Worm (Caenorhabditis elegans): ENCODE results near the gene misc-1.

The misc-1 gene

ce11 chrII:290282-290681 is 3.9 kb downstream of the misc-1 start, which contains the start of gene djr-1.1:
djr-1.1 (plus strand) TSS chrII:290582.
- TF ChIP-seq sox-4 (tag; optimal IDR thresholded peaks at IDR 0.05) (no peak), unc-30 (tag; optimal IDR thresholded peaks at IDR 0.05) (no peak), nhr-28 (tag; optimal IDR thresholded peaks at IDR 0.05) (no peak)

DNA sequence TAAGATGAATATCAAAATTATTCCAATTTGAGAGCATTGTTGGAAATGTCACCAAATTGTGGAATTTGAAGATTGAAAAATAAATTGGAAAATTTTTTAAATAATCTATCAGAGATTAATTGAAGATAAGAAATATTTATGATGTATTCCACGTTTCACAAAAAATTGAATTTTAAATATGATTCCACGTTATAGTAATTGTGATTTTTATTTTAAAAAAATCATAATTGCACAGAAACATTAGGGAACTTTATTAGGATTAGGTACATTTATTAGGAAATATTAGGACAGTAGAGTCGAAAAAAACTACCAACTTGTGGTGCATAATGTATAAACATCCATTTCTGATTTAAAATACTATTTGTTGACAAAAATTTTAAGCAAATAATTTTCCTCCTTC is 8.2 kb downstream of the misc-1 start, which contains the start of gene B0432.11:
B0432.11 (minus strand) TSS at position 101 of the 400 bp plus-strand sequence.
- no peak for TF ChIP-seq lin-15B (tag; optimal IDR thresholded peaks at IDR 0.05)
- no peak for TF ChIP-seq pag-3 (tag; optimal IDR thresholded peaks at IDR 0.05; ENCODE audit: borderline replicate concordance, insufficient read depth)

ce11 chrII:296911-297440 is 10.6 kb downstream of the misc-1 start, which contains the start of the genes clec-117 and B0432.1:
clec-117 (minus strand) TSS chrII:297011.
B0432.1 (plus strand) TSS chrII:297390.
- no peak for TF ChIP-seq tlp-1 (tag; optimal IDR thresholded peaks at IDR 0.05)
- no peak for TF ChIP-seq ztf-11 (tag; optimal IDR thresholded peaks at IDR 0.05)
- no peak for TF ChIP-seq aha-1 (tag; optimal IDR thresholded peaks at IDR 0.05)
- TF ChIP-seq ceh-88 (GFP tag; IDR thresholded peaks at IDR 0.05) = no peak

ce11 chrII:299684-300083 is 13.3 kb downstream of the misc-1 start, which contains the start of gene K01A2.6:
K01A2.6 (plus strand) TSS chrII:299984.
- no peak for TF ChIP-seq xbp-1 (tag; optimal IDR thresholded peaks at IDR 0.05)
- no peak for TF ChIP-seq dsc-1 (tag; optimal IDR thresholded peaks at IDR 0.05)
- no peak for TF ChIP-seq unc-30 (tag; optimal IDR thresholded peaks at IDR 0.05)
- no peak for TF ChIP-seq nhr-28 (tag; optimal IDR thresholded peaks at IDR 0.05)
- TF ChIP-seq fkh-8 (tag; optimal IDR thresholded peaks at IDR 0.05) = no peak
- TF ChIP-seq snpc-4 (tag; optimal IDR thresholded peaks at IDR 0.05) = no peak
- no peak for TF ChIP-seq tbx-2 (tag; optimal IDR thresholded peaks at IDR 0.05)
- no peak for TF ChIP-seq isw-1 (GFP tag; IDR thresholded peaks at IDR 0.05)

ce11 chrII:300977-301772 is 14.8 kb downstream of the misc-1 start, which contains the start of gene K01A2.5:
K01A2.5 (plus strand) TSS chrII:301273.
- TF ChIP-seq ceh-82 (tag; optimal IDR thresholded peaks at IDR 0.05) (peak in 1 of 3 experiments; percentile 1), lir-3 (tag; optimal IDR thresholded peaks at IDR 0.05; ENCODE audit: poor library complexity) (peak; percentile 6), lin-35 (GFP tag; optimal IDR thresholded peaks at IDR 0.05) (peak in 1 of 2 experiments; percentile 8), ceh-88 (GFP tag; IDR thresholded peaks at IDR 0.05) (no peak), skn-1 (tag; optimal IDR thresholded peaks at IDR 0.05) (no peak), ceh-8 (GFP tag; optimal IDR thresholded peaks at IDR 0.05) (no peak), mep-1 (tag; optimal IDR thresholded peaks at IDR 0.05) (peak; percentile 48), nhr-20 (tag; optimal IDR thresholded peaks at IDR 0.05) (peak; percentile 36), lin-14 (GFP tag; optimal IDR thresholded peaks at IDR 0.05) (peak; percentile 79), aly-2 (tag; optimal IDR thresholded peaks at IDR 0.05) (no peak), pag-3 (tag; optimal IDR thresholded peaks at IDR 0.05; ENCODE audit: borderline replicate concordance, insufficient read depth) (no peak), nhr-85 (tag) (peak; percentile 91), nhr-19 (GFP tag; conservative IDR thresholded peaks at IDR 0.05) (no peak), dpl-1 (GFP tag; optimal IDR thresholded peaks at IDR 0.05) (peak in 1 of 3 experiments; percentile 2), lin-13 (GFP tag; optimal IDR thresholded peaks at IDR 0.05) (no peak), rnt-1 (tag; optimal IDR thresholded peaks at IDR 0.05) (peak; percentile 7), snpc-4 (tag; optimal IDR thresholded peaks at IDR 0.05) (no peak), elt-3 (tag; optimal IDR thresholded peaks at IDR 0.05) (peak in 2 of 6 experiments; percentile 11 to 35), blmp-1 (tag; optimal IDR thresholded peaks at IDR 0.05) (peak; percentile 99), C16A3.4 (tag; optimal IDR thresholded peaks at IDR 0.05) (peak; percentile 2)

Data from whole organism, L1 larva.